Worm (Caenorhabditis elegans) whole organism, L4 larva: ENCODE data around the gene ZK1248.20.

ENCODE experiments used
- D1046.2 ChIP-seq: fragments of 200-800 bp; sonication (Bioruptor generic); IDR thresholded peaks from 2 replicates; pipeline ENCODE4 v1.3.6; 2022; ENCODE audit warnings: missing genetic modification characterization, missing compliant biosample characterization
- F37D6.2 ChIP-seq: sonication (generic microtip); optimal IDR thresholded peaks from 2 replicates; lab custom pipeline; 2016; ENCODE audit warnings: mild to moderate bottlenecking, missing genetic modification characterization, missing compliant biosample characterization
- F44E2.7 ChIP-seq: fragments of 200-800 bp; sonication (Bioruptor generic); IDR thresholded peaks from 2 replicates; pipeline ENCODE4 v2.1.2; 2022; ENCODE audit warnings: missing genetic modification characterization, missing compliant biosample characterization
- R02D3.7 ChIP-seq: fragments of 150-350 bp; sonication (generic microtip); optimal IDR thresholded peaks from 3 replicates; lab custom pipeline; 2014; ENCODE audit warnings: missing biosample characterization, missing genetic modification characterization
- Y105C5A.15 ChIP-seq: fragments of 200-800 bp; sonication (Bioruptor generic); IDR thresholded peaks from 2 replicates; pipeline ENCODE4 v1.3.6; 2022; ENCODE audit warnings: missing genetic modification characterization, missing compliant biosample characterization
- Y75B8A.6 ChIP-seq: fragments of 200-800 bp; sonication (Bioruptor generic); IDR thresholded peaks from 2 replicates; pipeline ENCODE4 v1.3.6; 2022; ENCODE audit warnings: missing genetic modification reagents, missing genetic modification characterization, missing compliant biosample characterization
- ceh-20 ChIP-seq: fragments of 200-800 bp; sonication (Bioruptor generic); IDR thresholded peaks from 2 replicates; pipeline ENCODE4 v1.3.6; 2022; ENCODE audit warnings: missing genetic modification reagents, missing genetic modification characterization, missing compliant biosample characterization
- ceh-44 ChIP-seq: fragments of 200-800 bp; sonication (Bioruptor generic); IDR thresholded peaks from 2 replicates; pipeline ENCODE4 v1.3.6; 2022; ENCODE audit warnings: missing genetic modification reagents, missing genetic modification characterization, missing compliant biosample characterization
- ceh-82 ChIP-seq: sonication (generic microtip); optimal IDR thresholded peaks from 2 replicates; lab custom pipeline; 2017; ENCODE audit warnings: missing biosample characterization, missing genetic modification characterization
- cey-2 ChIP-seq: sonication (generic microtip); optimal IDR thresholded peaks from 3 replicates; lab custom pipeline; 2017; ENCODE audit warnings: missing genetic modification characterization, mild to moderate bottlenecking, missing compliant biosample characterization, antibody characterized with exemption, borderline replicate concordance; ENCODE audit not compliant: insufficient read depth
- daf-12 ChIP-seq: fragments of 150-350 bp; optimal IDR thresholded peaks from 2 replicates; lab custom pipeline; 2014; ENCODE audit warnings: missing biosample characterization, missing genetic modification reagents, missing genetic modification characterization
- dmd-9 ChIP-seq: fragments of 200-800 bp; sonication (Bioruptor generic); IDR thresholded peaks from 2 replicates; pipeline ENCODE4 v1.3.6; 2022; ENCODE audit warnings: missing genetic modification reagents, missing genetic modification characterization, missing compliant biosample characterization
- dve-1 ChIP-seq: sonication (generic microtip); optimal IDR thresholded peaks from 2 replicates; lab custom pipeline; 2017; ENCODE audit warnings: antibody characterized with exemption, mild to moderate bottlenecking, missing genetic modification characterization, missing compliant biosample characterization; ENCODE audit not compliant: insufficient read depth
- egl-27 ChIP-seq: sonication (generic microtip); optimal IDR thresholded peaks from 3 replicates; lab custom pipeline; 2017; ENCODE audit warnings: missing biosample characterization, missing genetic modification reagents, missing genetic modification characterization
- hlh-11 ChIP-seq: fragments of 200-800 bp; sonication (Bioruptor generic); optimal IDR thresholded peaks from 2 replicates; lab custom pipeline; 2018; ENCODE audit warnings: mild to moderate bottlenecking, missing genetic modification characterization, missing compliant biosample characterization
- hlh-30 ChIP-seq: sonication (generic microtip); optimal IDR thresholded peaks from 2 replicates; lab custom pipeline; 2017; ENCODE audit warnings: antibody characterized with exemption, mild to moderate bottlenecking, missing genetic modification characterization, missing compliant biosample characterization; ENCODE audit not compliant: insufficient read depth
- lim-7 ChIP-seq: fragments of 200-800 bp; sonication (Bioruptor generic); IDR thresholded peaks from 2 replicates; pipeline ENCODE4 v1.3.6; 2022; ENCODE audit warnings: missing genetic modification characterization, missing compliant biosample characterization
- lin-1 ChIP-seq: fragments of 200-800 bp; sonication (Bioruptor generic); IDR thresholded peaks from 2 replicates; pipeline ENCODE4 v1.3.6; 2022; ENCODE audit warnings: missing genetic modification reagents, missing genetic modification characterization, missing compliant biosample characterization
- lin-29 ChIP-seq: fragments of 200-800 bp; sonication (Bioruptor generic); IDR thresholded peaks from 2 replicates; pipeline ENCODE4 v1.3.6; 2022; ENCODE audit warnings: missing genetic modification reagents, missing genetic modification characterization, missing compliant biosample characterization
- lin-38 ChIP-seq: fragments of 200-800 bp; sonication (Bioruptor generic); IDR thresholded peaks from 2 replicates; pipeline ENCODE4 v1.3.6; 2022; ENCODE audit warnings: missing genetic modification reagents, missing genetic modification characterization, missing compliant biosample characterization
- lin-39 ChIP-seq: fragments of 150-350 bp; optimal IDR thresholded peaks from 2 replicates; lab custom pipeline; 2014; ENCODE audit warnings: missing biosample characterization, missing genetic modification reagents, missing genetic modification characterization
- lsy-2 ChIP-seq, 2 experiments: fragments of 150-350 bp in 1 of 2; sonication (generic microtip) in 1 of 2; optimal IDR thresholded peaks; 2 replicates each; lab custom pipeline; 2014 to 2017; ENCODE audit warnings: missing biosample characterization in 2 of 2, missing genetic modification characterization in 2 of 2
- madf-5 ChIP-seq, 2 experiments: fragments of 200-800 bp; sonication (Bioruptor generic); IDR thresholded peaks; 2 replicates each; pipeline ENCODE4 v1.3.6; 2022; ENCODE audit warnings: missing compliant biosample characterization in 2 of 2, missing genetic modification characterization in 2 of 2
- mdl-1 ChIP-seq, 2 experiments: fragments of 150-350 bp in 1 of 2; sonication (generic microtip) in 1 of 2; optimal IDR thresholded peaks; 2 replicates each; lab custom pipeline; 2014 to 2017; ENCODE audit warnings: missing biosample characterization in 2 of 2, missing genetic modification characterization in 2 of 2
- mdt-29 ChIP-seq: fragments of 200-800 bp; sonication (Bioruptor generic); IDR thresholded peaks from 2 replicates; pipeline ENCODE4 v1.3.6; 2022; ENCODE audit warnings: missing genetic modification reagents, missing genetic modification characterization, missing compliant biosample characterization
- nhr-25 ChIP-seq: sonication (generic microtip); optimal IDR thresholded peaks from 2 replicates; lab custom pipeline; 2017; ENCODE audit warnings: missing genetic modification characterization, mild to moderate bottlenecking, missing compliant biosample characterization, antibody characterized with exemption, moderate library complexity, borderline replicate concordance; ENCODE audit not compliant: insufficient read depth
- nhr-42 ChIP-seq: fragments of 200-800 bp; sonication (Bioruptor generic); IDR thresholded peaks from 2 replicates; pipeline ENCODE4 v1.3.6; 2022; ENCODE audit warnings: missing genetic modification characterization, missing compliant biosample characterization
- rbr-2 ChIP-seq: sonication (generic microtip); optimal IDR thresholded peaks from 2 replicates; lab custom pipeline; 2016; ENCODE audit warnings: missing genotype, missing genetic modification characterization, missing compliant biosample characterization
- skn-1 ChIP-seq: fragments of 150-350 bp; optimal IDR thresholded peaks from 2 replicates; lab custom pipeline; 2014; ENCODE audit warnings: missing biosample characterization, missing genetic modification characterization
- spr-1 ChIP-seq: sonication (generic microtip); optimal IDR thresholded peaks from 2 replicates; lab custom pipeline; 2016; ENCODE audit warnings: mild to moderate bottlenecking, missing genetic modification characterization, missing compliant biosample characterization
- tag-97 ChIP-seq: fragments of 200-800 bp; sonication (Bioruptor generic); IDR thresholded peaks from 2 replicates; pipeline ENCODE4 v1.3.6; 2022; ENCODE audit warnings: missing genetic modification characterization, missing compliant biosample characterization
- unc-130 ChIP-seq: sonication (generic microtip); optimal IDR thresholded peaks from 2 replicates; lab custom pipeline; 2016; ENCODE audit warnings: missing genetic modification reagents, missing genetic modification characterization, missing compliant biosample characterization
- unc-39 ChIP-seq: sonication (generic microtip); optimal IDR thresholded peaks from 2 replicates; lab custom pipeline; 2017; ENCODE audit warnings: missing biosample characterization, missing genetic modification characterization
- unc-62 ChIP-seq, 3 experiments: fragments of 150-350 bp in 1 of 3; sonication (generic microtip); optimal IDR thresholded peaks in 2 of 3; peaks in 1 of 3; 1 replicate in 1 of 3; 2 replicates in 2 of 3; lab custom pipeline; 2014 to 2017; ENCODE audit warnings: missing biosample characterization in 3 of 3, missing genetic modification characterization in 3 of 3, missing genetic modification reagents in 3 of 3, missing genotype in 1 of 3
- vab-7 ChIP-seq: fragments of 200-800 bp; sonication (Bioruptor generic); IDR thresholded peaks from 2 replicates; pipeline ENCODE4 v1.3.6; 2022; ENCODE audit warnings: missing genetic modification reagents, missing genetic modification characterization, missing compliant biosample characterization
- zip-2 ChIP-seq: fragments of 150-350 bp; optimal IDR thresholded peaks from 2 replicates; lab custom pipeline; 2014; ENCODE audit warnings: missing biosample characterization, missing genetic modification characterization
- ztf-7 ChIP-seq: fragments of 150-350 bp; optimal IDR thresholded peaks from 2 replicates; lab custom pipeline; 2014; ENCODE audit warnings: missing biosample characterization, missing genetic modification characterization

Gene ZK1248.20

ce11 chrII:5772547-5773142 is 43.8 kb upstream of the ZK1248.20 start (continued):
- no peak for TF ChIP-seq mdl-1 (tag; optimal IDR thresholded peaks at IDR 0.05; lab: Kevin White, UChicago)
- no peak for TF ChIP-seq zip-2 (tag; lab: Kevin White, UChicago)
- 0 out of 2 replicates have a peak, but pooled peaks have one; percentile 75 for TF ChIP-seq F44E2.7
- TF ChIP-seq hlh-11 (tag; lab: Kevin White, UChicago): peak; percentile 11
- TF ChIP-seq cey-2 (tag; lab: Kevin White, UChicago): no peak
- TF ChIP-seq lin-29 (GFP tag; lab: Robert Waterston, UW): 0 out of 2 replicates have a peak, but pooled peaks have one; percentile 27
- no peak for TF ChIP-seq tag-97
- 0 out of 4 replicates have a peak, but pooled peaks of 1 of the 2 experiments have one; percentile 15 for TF ChIP-seq madf-5 (GFP tag; IDR thresholded peaks at IDR 0.05; lab: Robert Waterston, UW)
- TF ChIP-seq dve-1 (tag; lab: Kevin White, UChicago): peak; percentile 41
- TF ChIP-seq daf-12: no peak
- TF ChIP-seq dmd-9 (GFP tag; lab: Robert Waterston, UW): peak; percentile 63
- TF ChIP-seq lsy-2 (tag; optimal IDR thresholded peaks at IDR 0.05; lab: Kevin White, UChicago): no peak
- no peak for TF ChIP-seq lin-1 (GFP tag; lab: Robert Waterston, UW)
- TF ChIP-seq R02D3.7 (tag; lab: Kevin White, UChicago): no peak
- TF ChIP-seq, all 104 proteins: peak for 51

- TF ChIP-seq unc-62 (GFP tag; optimal IDR thresholded peaks at IDR 0.05 in 1 of 2; lab: Kevin White, UChicago) (peak in 1 of 2 experiments; percentile 20), unc-62 (tag; optimal IDR thresholded peaks at IDR 0.05; lab: Kevin White, UChicago) (no peak), rbr-2 (tag; lab: Kevin White, UChicago) (no peak)
Measured at ce11 chrII:5774120-5774519, 42.3 kb upstream of the ZK1248.20 start, which contains the start of the genes dmd-5 and F10C1.1. dmd-5 (minus strand) TSS chrII:5774220. F10C1.1 (plus strand) TSS chrII:5774229.

ce11 chrII:5774879-5775278 is 41.6 kb upstream of the ZK1248.20 start:
- no peak for TF ChIP-seq hlh-30 (tag; lab: Kevin White, UChicago)
- no peak for TF ChIP-seq lin-39 (tag; lab: Kevin White, UChicago)
- TF ChIP-seq ceh-20: no peak
- TF ChIP-seq R02D3.7 (tag; lab: Kevin White, UChicago): no peak
- TF ChIP-seq lin-38 (GFP tag; lab: Robert Waterston, UW): no peak
- no peak for TF ChIP-seq F37D6.2

- TF ChIP-seq unc-39 (tag; lab: Kevin White, UChicago): no peak
- TF ChIP-seq D1046.2 (GFP tag; lab: Robert Waterston, UW): no peak
- TF ChIP-seq Y75B8A.6: no peak
- no peak for TF ChIP-seq egl-27 (tag; lab: Kevin White, UChicago)
- TF ChIP-seq skn-1 (tag; lab: Kevin White, UChicago): no peak
- no peak for TF ChIP-seq unc-130 (GFP tag; lab: Kevin White, UChicago)
- no peak for TF ChIP-seq mdt-29 (GFP tag; lab: Robert Waterston, UW)
- no peak for TF ChIP-seq ceh-44 (GFP tag; lab: Robert Waterston, UW)
- no peak for TF ChIP-seq cey-2 (tag; lab: Kevin White, UChicago)
- no peak for TF ChIP-seq spr-1 (tag; lab: Kevin White, UChicago)
- no peak for TF ChIP-seq nhr-25 (tag; lab: Kevin White, UChicago)
- TF ChIP-seq lim-7: no peak
- TF ChIP-seq nhr-42 (GFP tag; lab: Robert Waterston, UW): no peak
- TF ChIP-seq lin-1 (GFP tag; lab: Robert Waterston, UW): no peak
- no peak for TF ChIP-seq mdl-1 (tag; optimal IDR thresholded peaks at IDR 0.05; lab: Kevin White, UChicago)
- TF ChIP-seq ceh-82: no peak
- TF ChIP-seq ztf-7 (tag; lab: Kevin White, UChicago): no peak
- no peak for TF ChIP-seq ceh-20
- TF ChIP-seq vab-7 (GFP tag; lab: Robert Waterston, UW): no peak
- no peak for TF ChIP-seq Y105C5A.15 (GFP tag; lab: Robert Waterston, UW)
- TF ChIP-seq, all 104 proteins: peak for 0
Measured at ce11 chrII:5777372-5777771, 39.1 kb upstream of the ZK1248.20 start.
